Fruit fly (Drosophila melanogaster) whole organism, prepupa: ENCODE measurements around the gene SelG.

ENCODE experiments used
- Ets21C ChIP-seq: fragments of 200-800 bp; sonication (Bioruptor generic); optimal IDR thresholded peaks from 3 replicates; lab custom pipeline; 2016; ENCODE audit warnings: missing biosample characterization, missing genetic modification characterization
- Hr39 ChIP-seq: fragments of 200-800 bp; sonication (Bioruptor generic); optimal IDR thresholded peaks from 2 replicates; lab custom pipeline; 2016; ENCODE audit warnings: missing biosample characterization, missing genetic modification characterization

- TF ChIP-seq Ets21C (peak; percentile 25), Hr39 (peak; percentile 25)
Measured at dm6 chrX:11886976-11887375, at the start of gene SelG, which contains the start of gene CG10353.
